Worm (Caenorhabditis elegans) whole organism, early embryonic: ENCODE measurements around the gene Y80D4G.2.

ENCODE experiments used
- B0310.2 ChIP-seq: sonication (generic microtip); optimal IDR thresholded peaks from 2 replicates; lab custom pipeline; 2016; ENCODE audit warnings: mild to moderate bottlenecking, missing genetic modification characterization, missing compliant biosample characterization
- F13C5.2 ChIP-seq: sonication (generic microtip); optimal IDR thresholded peaks from 2 replicates; lab custom pipeline; 2017; ENCODE audit warnings: mild to moderate bottlenecking, missing genetic modification characterization, inconsistent platforms, missing compliant biosample characterization
- aly-1 ChIP-seq: sonication (generic microtip); optimal IDR thresholded peaks from 2 replicates; lab custom pipeline; 2016; ENCODE audit warnings: missing genetic modification characterization, missing compliant biosample characterization
- ama-1 ChIP-seq: fragments of 150-350 bp; optimal IDR thresholded peaks from 2 replicates; lab custom pipeline; 2014
- ceh-13 ChIP-seq: fragments of 200-800 bp; sonication (Bioruptor generic); optimal IDR thresholded peaks from 2 replicates; lab custom pipeline; 2018; ENCODE audit warnings: mild to moderate bottlenecking, missing genetic modification characterization, missing compliant biosample characterization
- ceh-36 ChIP-seq: sonication (generic microtip); optimal IDR thresholded peaks from 2 replicates; lab custom pipeline; 2016; ENCODE audit warnings: missing genetic modification characterization, inconsistent platforms, missing compliant biosample characterization
- ets-7 ChIP-seq: sonication (generic microtip); optimal IDR thresholded peaks from 2 replicates; lab custom pipeline; 2016; ENCODE audit warnings: missing genotype, missing genetic modification characterization, missing compliant biosample characterization
- flt-1 ChIP-seq: fragments of 200-800 bp; sonication (Bioruptor generic); IDR thresholded peaks from 2 replicates; pipeline ENCODE4 v1.3.6; 2022; ENCODE audit warnings: missing genetic modification characterization, missing compliant biosample characterization
- hmbx-1 ChIP-seq: sonication (generic microtip); optimal IDR thresholded peaks from 2 replicates; lab custom pipeline; 2016; ENCODE audit warnings: mild to moderate bottlenecking, missing genetic modification characterization, missing compliant biosample characterization
- hmg-4 ChIP-seq: fragments of 200-800 bp; sonication (Bioruptor generic); optimal IDR thresholded peaks from 2 replicates; lab custom pipeline; 2018; ENCODE audit warnings: mild to moderate bottlenecking, missing genetic modification characterization, missing compliant biosample characterization
- hnd-1 ChIP-seq: sonication (generic microtip); optimal IDR thresholded peaks from 2 replicates; lab custom pipeline; 2016; ENCODE audit warnings: missing genetic modification characterization, missing compliant biosample characterization
- pes-1 ChIP-seq: fragments of 200-800 bp; sonication (Bioruptor generic); IDR thresholded peaks from 2 replicates; pipeline ENCODE4 v1.3.6; 2022; ENCODE audit warnings: missing genetic modification reagents, missing genetic modification characterization, missing compliant biosample characterization
- scrt-1 ChIP-seq: fragments of 200-800 bp; sonication (Bioruptor generic); IDR thresholded peaks from 2 replicates; pipeline ENCODE4 v1.3.6; 2022; ENCODE audit warnings: missing genetic modification characterization, missing compliant biosample characterization
- sea-1 ChIP-seq: fragments of 200-800 bp; sonication (Bioruptor generic); conservative IDR thresholded peaks from 2 replicates; pipeline ENCODE4 v1.3.6; 2022; ENCODE audit warnings: missing genetic modification characterization, missing compliant biosample characterization
- tbx-11 ChIP-seq: fragments of 200-800 bp; sonication (Bioruptor generic); IDR thresholded peaks from 2 replicates; pipeline ENCODE4 v1.3.6; 2022; ENCODE audit warnings: missing genetic modification characterization, missing compliant biosample characterization
- tbx-37 ChIP-seq: fragments of 200-800 bp; sonication (Bioruptor generic); conservative IDR thresholded peaks from 2 replicates; pipeline ENCODE4 v1.3.6; 2022; ENCODE audit warnings: missing genetic modification reagents, missing genetic modification characterization, missing compliant biosample characterization
- tra-4 ChIP-seq: sonication (generic microtip); optimal IDR thresholded peaks from 2 replicates; lab custom pipeline; 2017; ENCODE audit warnings: missing genetic modification characterization, missing compliant biosample characterization

Y80D4G.2 gene

ce11 chrIII:7566098-7566497 lies 28.3 kb downstream of the Y80D4G.2 start, which contains the start of gene ttr-32:
Gene ttr-32, plus strand, starts transcription at chrIII:7566411.
- TF ChIP-seq hnd-1 (tag; lab: Kevin White, UChicago) (no peak), hmbx-1 (tag; lab: Kevin White, UChicago) (no peak), hmg-4 (GFP tag; lab: Kevin White, UChicago) (no peak), tbx-37 (no peak), tra-4 (tag; lab: Kevin White, UChicago) (no peak), scrt-1 (GFP tag; lab: Robert Waterston, UW) (no peak), flt-1 (GFP tag; lab: Robert Waterston, UW) (no peak), tbx-11 (GFP tag; lab: Robert Waterston, UW) (no peak), ceh-13 (GFP tag; lab: Kevin White, UChicago) (no peak), ceh-36 (tag; lab: Kevin White, UChicago) (no peak), ets-7 (no peak), pes-1 (GFP tag; lab: Robert Waterston, UW) (no peak), B0310.2 (tag; lab: Kevin White, UChicago) (no peak), F13C5.2 (tag; lab: Kevin White, UChicago) (no peak), ama-1 (lab: Kevin White, UChicago) (no peak), aly-1 (tag; lab: Kevin White, UChicago) (no peak), sea-1 (GFP tag; lab: Robert Waterston, UW) (no peak)

ce11 chrIII:7565247-7565646 lies 29.1 kb downstream of the Y80D4G.2 start, which contains the start of gene ttr-8:
Gene ttr-8, minus strand, starts transcription at chrIII:7565347.
- TF ChIP-seq scrt-1 (GFP tag; lab: Robert Waterston, UW): no peak
- TF ChIP-seq hmbx-1 (tag; lab: Kevin White, UChicago): no peak
- no peak for TF ChIP-seq ceh-36 (tag; lab: Kevin White, UChicago)
- TF ChIP-seq ama-1 (lab: Kevin White, UChicago): no peak
- TF ChIP-seq tra-4 (tag; lab: Kevin White, UChicago): no peak
- TF ChIP-seq flt-1 (GFP tag; lab: Robert Waterston, UW): no peak
- TF ChIP-seq hnd-1 (tag; lab: Kevin White, UChicago): no peak
- no peak for TF ChIP-seq B0310.2 (tag; lab: Kevin White, UChicago)
- no peak for TF ChIP-seq ets-7
- TF ChIP-seq aly-1 (tag; lab: Kevin White, UChicago): no peak
- TF ChIP-seq tbx-37: no peak
- no peak for TF ChIP-seq hmg-4 (GFP tag; lab: Kevin White, UChicago)
- no peak for TF ChIP-seq pes-1 (GFP tag; lab: Robert Waterston, UW)
- no peak for TF ChIP-seq tbx-11 (GFP tag; lab: Robert Waterston, UW)

ce11 chrIII:7561872-7562271 lies 32.5 kb downstream of the Y80D4G.2 start, which contains the start of gene lgc-12:
Gene lgc-12, plus strand, starts transcription at chrIII:7562172.
- TF ChIP-seq tra-4 (tag; lab: Kevin White, UChicago) (no peak), flt-1 (GFP tag; lab: Robert Waterston, UW) (no peak), ama-1 (lab: Kevin White, UChicago) (no peak), scrt-1 (GFP tag; lab: Robert Waterston, UW) (no peak)

ce11 chrIII:7559869-7560268 lies 34.5 kb downstream of the Y80D4G.2 start:
- no peak for TF ChIP-seq ceh-13 (GFP tag; lab: Kevin White, UChicago)
- TF ChIP-seq flt-1 (GFP tag; lab: Robert Waterston, UW): no peak
- no peak for TF ChIP-seq tbx-11 (GFP tag; lab: Robert Waterston, UW)
- no peak for TF ChIP-seq ceh-36 (tag; lab: Kevin White, UChicago)
- TF ChIP-seq tra-4 (tag; lab: Kevin White, UChicago): no peak
- no peak for TF ChIP-seq hnd-1 (tag; lab: Kevin White, UChicago)
- no peak for TF ChIP-seq hmg-4 (GFP tag; lab: Kevin White, UChicago)
- no peak for TF ChIP-seq ets-7
- no peak for TF ChIP-seq hmbx-1 (tag; lab: Kevin White, UChicago)
- TF ChIP-seq B0310.2 (tag; lab: Kevin White, UChicago): no peak
- TF ChIP-seq F13C5.2 (tag; lab: Kevin White, UChicago): no peak
- TF ChIP-seq aly-1 (tag; lab: Kevin White, UChicago): no peak

ce11 chrIII:7558658-7559057 lies 35.7 kb downstream of the Y80D4G.2 start:
- no peak for TF ChIP-seq hmg-4 (GFP tag; lab: Kevin White, UChicago)
- no peak for TF ChIP-seq sea-1 (GFP tag; lab: Robert Waterston, UW)
- TF ChIP-seq scrt-1 (GFP tag; lab: Robert Waterston, UW): no peak
- TF ChIP-seq pes-1 (GFP tag; lab: Robert Waterston, UW): no peak
- no peak for TF ChIP-seq flt-1 (GFP tag; lab: Robert Waterston, UW)
- TF ChIP-seq hnd-1 (tag; lab: Kevin White, UChicago): no peak
- TF ChIP-seq B0310.2 (tag; lab: Kevin White, UChicago): no peak
- TF ChIP-seq tbx-37: no peak
- TF ChIP-seq tbx-11 (GFP tag; lab: Robert Waterston, UW): no peak
- TF ChIP-seq hmbx-1 (tag; lab: Kevin White, UChicago): no peak

- TF ChIP-seq tbx-37 (no peak), hmbx-1 (tag; lab: Kevin White, UChicago) (no peak), ama-1 (lab: Kevin White, UChicago) (no peak), aly-1 (tag; lab: Kevin White, UChicago) (no peak), F13C5.2 (tag; lab: Kevin White, UChicago) (no peak), ets-7 (no peak), tbx-11 (GFP tag; lab: Robert Waterston, UW) (no peak), scrt-1 (GFP tag; lab: Robert Waterston, UW) (no peak), flt-1 (GFP tag; lab: Robert Waterston, UW) (no peak), ceh-13 (GFP tag; lab: Kevin White, UChicago) (no peak), pes-1 (GFP tag; lab: Robert Waterston, UW) (no peak), ceh-36 (tag; lab: Kevin White, UChicago) (no peak), B0310.2 (tag; lab: Kevin White, UChicago) (no peak), sea-1 (GFP tag; lab: Robert Waterston, UW) (no peak), hnd-1 (tag; lab: Kevin White, UChicago) (no peak), hmg-4 (GFP tag; lab: Kevin White, UChicago) (no peak), tra-4 (tag; lab: Kevin White, UChicago) (no peak)
These were observed 36.4 kb downstream of the Y80D4G.2 start for ce11 chrIII:7557930-7558470.
